Fruit fly (Drosophila melanogaster) whole organism, embryonic: Measurements from ENCODE around the gene CG32668.

Experiments
- Adf1 ChIP-seq: fragments of 200-800 bp; sonication (Bioruptor generic); IDR thresholded peaks from 2 replicates; pipeline ENCODE4 v1.3.6; 2022; ENCODE audit warnings: missing biosample characterization, missing genetic modification characterization
- B-H2 ChIP-seq: fragments of 200-800 bp; sonication (Bioruptor generic); optimal IDR thresholded peaks from 2 replicates; lab custom pipeline; 2018; ENCODE audit warnings: missing biosample characterization, mild to moderate bottlenecking, missing genetic modification characterization
- CG10147 ChIP-seq: fragments of 200-800 bp; sonication (Bioruptor generic); optimal IDR thresholded peaks from 2 replicates; lab custom pipeline; 2019; ENCODE audit warnings: missing biosample characterization, mild to moderate bottlenecking, missing genetic modification characterization, moderate library complexity
- CG10274 ChIP-seq: fragments of 200-800 bp; sonication (Bioruptor generic); optimal IDR thresholded peaks from 3 replicates; lab custom pipeline; 2017; ENCODE audit warnings: missing biosample characterization, mild to moderate bottlenecking, missing genetic modification characterization
- CG10462 ChIP-seq: fragments of 200-800 bp; sonication (Bioruptor generic); optimal IDR thresholded peaks from 2 replicates; lab custom pipeline; 2016; ENCODE audit warnings: missing biosample characterization, missing genetic modification characterization
- CG12104 ChIP-seq: fragments of 200-800 bp; sonication (Bioruptor generic); optimal IDR thresholded peaks from 3 replicates; lab custom pipeline; 2016; ENCODE audit warnings: missing biosample characterization, missing genetic modification characterization
- CG12155 ChIP-seq: fragments of 200-800 bp; sonication (Bioruptor generic); optimal IDR thresholded peaks from 3 replicates; lab custom pipeline; 2016; ENCODE audit warnings: missing biosample characterization, missing genetic modification characterization
- CG15073 ChIP-seq: fragments of 200-800 bp; sonication (Bioruptor generic); optimal IDR thresholded peaks from 2 replicates; lab custom pipeline; 2016; ENCODE audit warnings: missing biosample characterization, missing genetic modification characterization
- CG15269 ChIP-seq: fragments of 200-800 bp; sonication (Bioruptor generic); optimal IDR thresholded peaks from 2 replicates; lab custom pipeline; 2018; ENCODE audit warnings: missing biosample characterization, mild to moderate bottlenecking, missing genetic modification characterization, moderate library complexity
- CG1602 ChIP-seq: fragments of 200-800 bp; sonication (Bioruptor generic); optimal IDR thresholded peaks from 3 replicates; lab custom pipeline; 2016; ENCODE audit warnings: missing biosample characterization, missing genetic modification characterization
- CG16813 ChIP-seq: fragments of 200-800 bp; sonication (Bioruptor generic); IDR thresholded peaks from 3 replicates; pipeline ENCODE4 v1.3.6; 2022; ENCODE audit warnings: missing biosample characterization, missing genetic modification characterization; ENCODE audit not compliant: partially characterized antibody
- CG1792 ChIP-seq: fragments of 200-800 bp; sonication (Bioruptor generic); optimal IDR thresholded peaks from 2 replicates; lab custom pipeline; 2016; ENCODE audit warnings: missing biosample characterization, missing genetic modification characterization
- CG2129 ChIP-seq: fragments of 200-800 bp; sonication (Bioruptor generic); IDR thresholded peaks from 2 replicates; pipeline ENCODE4 v1.3.6; 2022; ENCODE audit warnings: missing biosample characterization, missing genetic modification characterization; ENCODE audit not compliant: partially characterized antibody
- CG2202 ChIP-seq: fragments of 200-800 bp; sonication (Bioruptor generic); optimal IDR thresholded peaks from 2 replicates; lab custom pipeline; 2018; ENCODE audit warnings: missing biosample characterization, mild to moderate bottlenecking, missing genetic modification characterization
- CG30020 ChIP-seq: fragments of 200-800 bp; optimal IDR thresholded peaks from 2 replicates; lab custom pipeline; 2019; ENCODE audit warnings: missing biosample characterization, mild to moderate bottlenecking, missing genetic modification characterization, moderate library complexity
- CG3065 ChIP-seq: fragments of 200-800 bp; sonication (Bioruptor generic); optimal IDR thresholded peaks from 2 replicates; lab custom pipeline; 2016; ENCODE audit warnings: missing biosample characterization, missing genetic modification characterization
- CG3838 ChIP-seq: fragments of 200-800 bp; sonication (Bioruptor generic); optimal IDR thresholded peaks from 3 replicates; lab custom pipeline; 2016; ENCODE audit warnings: missing biosample characterization, missing genetic modification characterization
- CG4328 ChIP-seq: fragments of 200-800 bp; sonication (Bioruptor generic); optimal IDR thresholded peaks from 3 replicates; lab custom pipeline; 2017; ENCODE audit warnings: missing biosample characterization, missing genetic modification reagents, missing genetic modification characterization
- CG7839 ChIP-seq: fragments of 200-800 bp; sonication (Bioruptor generic); optimal IDR thresholded peaks from 3 replicates; lab custom pipeline; 2018; ENCODE audit warnings: missing biosample characterization, mild to moderate bottlenecking, missing genetic modification characterization, moderate library complexity
- CG8290 ChIP-seq, 3 experiments: fragments of 200-800 bp; sonication (Bioruptor generic); optimal IDR thresholded peaks; 2 replicates each; lab custom pipeline; 2016 to 2019; ENCODE audit warnings: missing biosample characterization in 3 of 3, missing genetic modification characterization in 3 of 3, mild to moderate bottlenecking in 2 of 3, moderate library complexity in 1 of 3
- CrebB ChIP-seq: fragments of 200-800 bp; sonication (Bioruptor generic); optimal IDR thresholded peaks from 3 replicates; lab custom pipeline; 2018; ENCODE audit warnings: missing biosample characterization, mild to moderate bottlenecking, missing genetic modification characterization
- Dref ChIP-seq: fragments of 200-800 bp; sonication (Bioruptor generic); IDR thresholded peaks from 2 replicates; pipeline ENCODE4 v1.3.6; 2022; ENCODE audit warnings: missing biosample characterization, missing genetic modification characterization
- Elba2 ChIP-seq: fragments of 200-800 bp; sonication (Bioruptor generic); optimal IDR thresholded peaks from 3 replicates; lab custom pipeline; 2016; ENCODE audit warnings: missing biosample characterization, missing genetic modification characterization
- Ets65A ChIP-seq: fragments of 200-800 bp; sonication (Bioruptor generic); peaks from one replicate; lab custom pipeline; 2016; ENCODE audit warnings: missing biosample characterization, missing genetic modification characterization
- GATAe ChIP-seq: fragments of 200-800 bp; sonication (Bioruptor generic); conservative IDR thresholded peaks from 2 replicates; pipeline ENCODE4 v1.3.6; 2022; ENCODE audit warnings: missing biosample characterization, missing genetic modification characterization
- H15 ChIP-seq: fragments of 200-800 bp; sonication (Bioruptor generic); IDR thresholded peaks from 3 replicates; pipeline ENCODE4 v1.3.6; 2022; ENCODE audit warnings: missing biosample characterization, missing genetic modification characterization
- Hand ChIP-seq: fragments of 200-800 bp; sonication (Bioruptor generic); optimal IDR thresholded peaks from 2 replicates; lab custom pipeline; 2017; ENCODE audit warnings: mild to moderate bottlenecking, missing biosample characterization, missing genetic modification reagents, missing genetic modification characterization
- Hsf ChIP-seq: fragments of 200-800 bp; sonication (Bioruptor generic); optimal IDR thresholded peaks from 3 replicates; lab custom pipeline; 2016; ENCODE audit warnings: missing biosample characterization, missing genetic modification characterization
- MESR4 ChIP-seq: fragments of 200-800 bp; sonication (Bioruptor generic); optimal IDR thresholded peaks from 2 replicates; lab custom pipeline; 2018; ENCODE audit warnings: missing biosample characterization, mild to moderate bottlenecking, missing genetic modification characterization, moderate library complexity
- Med ChIP-seq: fragments of 200-800 bp; sonication (Bioruptor generic); peaks from one replicate; lab custom pipeline; 2016; ENCODE audit warnings: missing biosample characterization, missing genetic modification characterization, mild to moderate bottlenecking, inconsistent platforms, moderate library complexity
- Ptx1 ChIP-seq: fragments of 200-800 bp; sonication (Bioruptor generic); IDR thresholded peaks from 2 replicates; pipeline ENCODE4 v1.3.6; 2022; ENCODE audit warnings: missing biosample characterization, missing genetic modification characterization
- Ravus ChIP-seq: fragments of 200-800 bp; sonication (Bioruptor generic); IDR thresholded peaks from 2 replicates; pipeline ENCODE4 v1.3.6; 2022; ENCODE audit warnings: missing biosample characterization, missing genetic modification characterization
- Sox102F ChIP-seq: fragments of 200-800 bp; sonication (Bioruptor generic); optimal IDR thresholded peaks from 2 replicates; lab custom pipeline; 2018; ENCODE audit warnings: missing biosample characterization, mild to moderate bottlenecking, missing genetic modification characterization, moderate library complexity
- TFAM ChIP-seq: fragments of 200-800 bp; sonication (Bioruptor generic); optimal IDR thresholded peaks from 2 replicates; lab custom pipeline; 2017; ENCODE audit warnings: missing biosample characterization, missing genetic modification characterization, inconsistent platforms
- Tbp ChIP-seq: fragments of >200 bp; optimal IDR thresholded peaks from 2 replicates; lab custom pipeline; 2018; ENCODE audit warnings: missing biosample characterization, missing genetic modification characterization
- ac ChIP-seq: fragments of 200-800 bp; sonication (Bioruptor generic); optimal IDR thresholded peaks from 3 replicates; lab custom pipeline; 2017; ENCODE audit warnings: missing biosample characterization, mild to moderate bottlenecking, missing genetic modification characterization
- cg ChIP-seq: fragments of 200-800 bp; sonication (Bioruptor generic); optimal IDR thresholded peaks from 3 replicates; lab custom pipeline; 2019; ENCODE audit warnings: missing biosample characterization, mild to moderate bottlenecking, missing genetic modification characterization, moderate library complexity
- danr ChIP-seq: fragments of 200-800 bp; sonication (Bioruptor generic); IDR thresholded peaks from 2 replicates; pipeline ENCODE4 v1.3.6; 2022; ENCODE audit warnings: missing biosample characterization, missing genetic modification characterization
- ftz-f1 ChIP-seq: fragments of 200-800 bp; sonication (Bioruptor generic); optimal IDR thresholded peaks from 2 replicates; lab custom pipeline; 2016; ENCODE audit warnings: missing biosample characterization, missing genetic modification characterization
- gem ChIP-seq: fragments of 200-800 bp; sonication (Bioruptor generic); optimal IDR thresholded peaks from 2 replicates; lab custom pipeline; 2019; ENCODE audit warnings: missing biosample characterization, mild to moderate bottlenecking, missing genetic modification characterization, moderate library complexity
- gsb ChIP-seq: fragments of 200-800 bp; sonication (Bioruptor generic); IDR thresholded peaks from 2 replicates; pipeline ENCODE4 v1.3.6; 2022; ENCODE audit warnings: missing biosample characterization, missing genetic modification characterization
- kay ChIP-seq: fragments of 200-800 bp; sonication (Bioruptor generic); optimal IDR thresholded peaks from 2 replicates; lab custom pipeline; 2016; ENCODE audit warnings: missing biosample characterization, missing genetic modification characterization
- p53 ChIP-seq: fragments of 200-800 bp; sonication (Bioruptor generic); optimal IDR thresholded peaks from 2 replicates; lab custom pipeline; 2016; ENCODE audit warnings: missing biosample characterization, missing genetic modification characterization
- pfk ChIP-seq: fragments of 200-800 bp; sonication (Bioruptor generic); optimal IDR thresholded peaks from 2 replicates; lab custom pipeline; 2018; ENCODE audit warnings: missing biosample characterization, mild to moderate bottlenecking, missing genetic modification characterization, moderate library complexity
- pzg ChIP-seq: fragments of 200-800 bp; sonication (Bioruptor generic); optimal IDR thresholded peaks from 3 replicates; lab custom pipeline; 2018; ENCODE audit warnings: missing biosample characterization, mild to moderate bottlenecking, missing genetic modification characterization, moderate library complexity
- salm ChIP-seq: fragments of 200-800 bp; sonication (Bioruptor generic); optimal IDR thresholded peaks from 2 replicates; lab custom pipeline; 2018; ENCODE audit warnings: missing biosample characterization, mild to moderate bottlenecking, missing genetic modification characterization
- sens ChIP-seq: fragments of 200-800 bp; sonication (Bioruptor generic); peaks from one replicate; lab custom pipeline; 2016; ENCODE audit warnings: missing biosample characterization, missing genetic modification characterization
- sim ChIP-seq: fragments of 200-800 bp; sonication (Bioruptor generic); IDR thresholded peaks from 2 replicates; pipeline ENCODE4 v1.3.6; 2022; ENCODE audit warnings: missing biosample characterization, missing genetic modification characterization
- ssp ChIP-seq: fragments of 200-800 bp; sonication (Bioruptor generic); IDR thresholded peaks from 2 replicates; pipeline ENCODE4 v1.3.6; 2022; ENCODE audit warnings: missing biosample characterization, missing genetic modification characterization
- unc-4 ChIP-seq: fragments of 200-800 bp; sonication (Bioruptor generic); IDR thresholded peaks from 2 replicates; pipeline ENCODE4 v1.3.6; 2022; ENCODE audit warnings: missing biosample characterization, missing genetic modification characterization; ENCODE audit not compliant: partially characterized antibody
- vfl ChIP-seq: fragments of 200-800 bp; sonication (Bioruptor generic); optimal IDR thresholded peaks from 2 replicates; lab custom pipeline; 2016; ENCODE audit warnings: missing biosample characterization, missing genetic modification characterization

Gene CG32668

dm6 chrX:11137566-11138186 lies 21.9 kb downstream of the CG32668 start, which contains the start of gene CDK2AP1 (continued):
- TF ChIP-seq CG8290 (GFP tag; optimal IDR thresholded peaks at IDR 0.05; lab: Kevin White, UChicago), result peak; percentile 19
- TF ChIP-seq CG8290 (tag; optimal IDR thresholded peaks at IDR 0.05; lab: Kevin White, UChicago), result no peak
- TF ChIP-seq pfk (GFP tag; lab: Kevin White, UChicago), result no peak
- no peak for TF ChIP-seq CG3065 (GFP tag; lab: Kevin White, UChicago)
- no peak for TF ChIP-seq CG12155
- peak; percentile 88 for TF ChIP-seq MESR4 (GFP tag; lab: Kevin White, UChicago)
- TF ChIP-seq CG1792 (GFP tag; lab: Kevin White, UChicago), result no peak
- TF ChIP-seq CG16813, result peak; percentile 77
- no peak for TF ChIP-seq CG10274
- TF ChIP-seq pzg (GFP tag; lab: Kevin White, UChicago), result peak; percentile 77
- TF ChIP-seq vfl (GFP tag; lab: Kevin White, UChicago), result no peak
- TF ChIP-seq CG15269, result peak; percentile 24
- no peak for TF ChIP-seq kay
- peak; percentile 91 for TF ChIP-seq sens (GFP tag; lab: Kevin White, UChicago)
- no peak for TF ChIP-seq CG12104 (GFP tag; lab: Kevin White, UChicago)
- TF ChIP-seq CG30020 (tag; lab: Kevin White, UChicago), result peak; percentile 94
- peak; percentile 79 for TF ChIP-seq Med (GFP tag; lab: Kevin White, UChicago)
- no peak for TF ChIP-seq CG15073 (GFP tag; lab: Kevin White, UChicago)
- no peak for TF ChIP-seq CrebB (tag; lab: Kevin White, UChicago)
- no peak for TF ChIP-seq p53 (GFP tag; lab: Kevin White, UChicago)
- TF ChIP-seq CG2202, result no peak
- TF ChIP-seq cg (GFP tag; lab: Kevin White, UChicago), result no peak
- TF ChIP-seq salm (tag; lab: Kevin White, UChicago), result no peak
- TF ChIP-seq sim (GFP tag; lab: Robert Waterston, UW), result no peak
- TF ChIP-seq ac, result no peak
- peak; percentile 32 for TF ChIP-seq Ptx1 (GFP tag; lab: Robert Waterston, UW)
- no peak for TF ChIP-seq H15 (GFP tag; lab: Robert Waterston, UW)
- TF ChIP-seq GATAe (GFP tag; lab: Robert Waterston, UW), result no peak
- peak; percentile 27; the same call in 1 of the 2 replicates for TF ChIP-seq CG2129 (GFP tag; lab: Robert Waterston, UW)
- TF ChIP-seq Ets65A (GFP tag; lab: Kevin White, UChicago), result peak; percentile 82
- no peak for TF ChIP-seq Tbp (GFP tag; lab: Kevin White, UChicago)
- TF ChIP-seq Hand (GFP tag; lab: Kevin White, UChicago), result no peak
- TF ChIP-seq gsb (GFP tag; lab: Robert Waterston, UW), result no peak
- TF ChIP-seq TFAM (GFP tag; lab: Kevin White, UChicago), result no peak
- peak; percentile 35 for TF ChIP-seq Hsf (GFP tag; lab: Kevin White, UChicago)
- TF ChIP-seq CG10147 (GFP tag; lab: Kevin White, UChicago), result no peak
- peak; percentile 65 for TF ChIP-seq unc-4 (GFP tag; lab: Robert Waterston, UW)
- TF ChIP-seq CG1602 (GFP tag; lab: Kevin White, UChicago), result no peak
- TF ChIP-seq gem (tag; lab: Kevin White, UChicago), result no peak
- TF ChIP-seq B-H2 (GFP tag; lab: Kevin White, UChicago), result peak; percentile 11
- peak; percentile 96 for TF ChIP-seq ssp (GFP tag; lab: Robert Waterston, UW)
- TF ChIP-seq CG4328 (GFP tag; lab: Kevin White, UChicago), result no peak
- no peak for TF ChIP-seq CG10462 (GFP tag; lab: Kevin White, UChicago)
- TF ChIP-seq Dref, result peak; percentile 89
- TF ChIP-seq Ravus (GFP tag; lab: Robert Waterston, UW), result no peak
- TF ChIP-seq CG7839 (tag; lab: Kevin White, UChicago), result peak; percentile 26
- TF ChIP-seq CG3838 (GFP tag; lab: Kevin White, UChicago), result no peak
- TF ChIP-seq ftz-f1 (GFP tag; lab: Kevin White, UChicago), result no peak
- TF ChIP-seq Sox102F (GFP tag; lab: Kevin White, UChicago), result no peak
- TF ChIP-seq danr (GFP tag; lab: Robert Waterston, UW), result no peak
- no peak for TF ChIP-seq Adf1 (GFP tag; lab: Robert Waterston, UW)
- TF ChIP-seq Elba2, result no peak
